Worm (Caenorhabditis elegans) whole organism, L2 larva: ENCODE results near the gene K02A6.2.

Experiments used
- aly-2 ChIP-seq: fragments of 150-350 bp; optimal IDR thresholded peaks from 2 replicates; lab custom pipeline; 2014; ENCODE audit warnings: missing biosample characterization, missing genetic modification characterization
- ama-1 ChIP-seq: fragments of 150-350 bp; optimal IDR thresholded peaks from 2 replicates; lab custom pipeline; 2018; ENCODE audit warnings: inconsistent platforms
- blmp-1 ChIP-seq: sonication (generic microtip); optimal IDR thresholded peaks from 2 replicates; lab custom pipeline; 2017; ENCODE audit warnings: missing genetic modification characterization, mild to moderate bottlenecking, missing compliant biosample characterization, antibody characterized with exemption, moderate library complexity; ENCODE audit not compliant: insufficient read depth
- lsy-2 ChIP-seq, 2 experiments: fragments of 150-350 bp in 1 of 2; sonication (generic microtip) in 1 of 2; optimal IDR thresholded peaks; 2 replicates each; lab custom pipeline; 2014 to 2017; ENCODE audit warnings: missing biosample characterization in 2 of 2, missing genetic modification characterization in 2 of 2
- mdl-1 ChIP-seq, 2 experiments: fragments of 150-350 bp in 1 of 2; sonication (generic microtip) in 1 of 2; optimal IDR thresholded peaks; 2 replicates each; lab custom pipeline; 2017; ENCODE audit warnings: missing biosample characterization in 2 of 2, missing genetic modification characterization in 2 of 2
- nhr-129 ChIP-seq: fragments of 150-350 bp; optimal IDR thresholded peaks from 2 replicates; lab custom pipeline; 2014; ENCODE audit warnings: missing biosample characterization, missing genetic modification characterization
- nhr-25 ChIP-seq: fragments of 150-350 bp; sonication (generic microtip); optimal IDR thresholded peaks from 3 replicates; lab custom pipeline; 2014; ENCODE audit warnings: missing biosample characterization, missing genetic modification characterization
- nhr-6 ChIP-seq: fragments of 150-350 bp; optimal IDR thresholded peaks from 2 replicates; lab custom pipeline; 2014; ENCODE audit warnings: missing biosample characterization, missing genetic modification characterization
- skn-1 ChIP-seq: sonication (generic microtip); optimal IDR thresholded peaks from 2 replicates; lab custom pipeline; 2017; ENCODE audit warnings: missing biosample characterization, missing genetic modification characterization
- sma-3 ChIP-seq: sonication (generic microtip); optimal IDR thresholded peaks from 2 replicates; lab custom pipeline; 2016; ENCODE audit warnings: missing genetic modification reagents, missing genetic modification characterization, missing compliant biosample characterization
- snpc-4 ChIP-seq: fragments of 150-350 bp; optimal IDR thresholded peaks from 2 replicates; lab custom pipeline; 2014; ENCODE audit warnings: missing biosample characterization, missing genetic modification characterization
- unc-62 ChIP-seq: fragments of 150-350 bp; optimal IDR thresholded peaks from 2 replicates; lab custom pipeline; 2014; ENCODE audit warnings: missing biosample characterization, missing genetic modification reagents, missing genetic modification characterization
- zag-1 ChIP-seq: fragments of 150-350 bp; optimal IDR thresholded peaks from 2 replicates; lab custom pipeline; 2014; ENCODE audit warnings: missing biosample characterization, missing genetic modification characterization
- ztf-1 ChIP-seq: fragments of 200-800 bp; sonication (Bioruptor generic); conservative IDR thresholded peaks from 2 replicates; pipeline ENCODE4 v1.3.6; 2022; ENCODE audit warnings: missing genetic modification characterization, missing compliant biosample characterization

DNA sequence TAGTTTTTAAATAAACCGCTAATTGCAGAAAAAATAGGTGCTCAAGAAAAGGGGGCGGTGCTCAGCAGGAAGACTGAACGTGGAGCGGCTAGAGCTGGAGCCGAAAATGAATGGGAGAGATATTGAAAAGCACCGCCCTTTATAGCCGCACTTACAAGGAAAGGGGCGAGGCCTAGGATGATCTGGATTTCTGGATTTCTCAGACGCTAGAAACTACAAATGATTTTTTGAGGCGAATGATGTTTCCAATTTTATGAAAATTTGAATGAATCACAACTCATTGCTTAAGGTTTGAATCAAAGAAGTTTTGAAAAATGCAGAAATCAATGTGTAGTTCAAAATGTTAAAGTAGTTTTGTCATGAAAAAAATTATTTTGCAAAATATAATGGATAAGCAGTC lies at the start of gene K02A6.2:
- no peak for TF ChIP-seq sma-3 (GFP tag; lab: Kevin White, UChicago)
- no peak for TF ChIP-seq nhr-6 (tag; lab: Kevin White, UChicago)
- TF ChIP-seq nhr-129, result no peak
- TF ChIP-seq lsy-2 (tag; optimal IDR thresholded peaks at IDR 0.05; lab: Kevin White, UChicago), result no peak
- TF ChIP-seq unc-62, result no peak
- TF ChIP-seq mdl-1 (tag; optimal IDR thresholded peaks at IDR 0.05; lab: Kevin White, UChicago), result no peak
- no peak for TF ChIP-seq nhr-25 (tag; lab: Kevin White, UChicago)
- no peak for TF ChIP-seq zag-1 (tag; lab: Kevin White, UChicago)
- no peak for TF ChIP-seq skn-1 (tag; lab: Kevin White, UChicago)
- no peak for TF ChIP-seq ztf-1 (GFP tag; lab: Robert Waterston, UW)
- TF ChIP-seq aly-2 (tag; lab: Kevin White, UChicago), result no peak
- TF ChIP-seq blmp-1 (tag; lab: Kevin White, UChicago), result no peak
- no peak for TF ChIP-seq ama-1 (lab: Kevin White, UChicago)
- TF ChIP-seq snpc-4 (tag; lab: Kevin White, UChicago), result no peak
